Worm (Caenorhabditis elegans) whole organism, L4 larva: ENCODE results near the gene dre-1.

ENCODE experiments used
- F44E2.7 ChIP-seq: fragments of 200-800 bp; sonication (Bioruptor generic); IDR thresholded peaks from 2 replicates; pipeline ENCODE4 v2.1.2; 2022; ENCODE audit warnings: missing genetic modification characterization, missing compliant biosample characterization
- T20F7.1 ChIP-seq: fragments of 200-800 bp; sonication (Bioruptor generic); optimal IDR thresholded peaks from 2 replicates; lab custom pipeline; 2018; ENCODE audit warnings: mild to moderate bottlenecking, missing genetic modification characterization, missing compliant biosample characterization
- Y105C5A.15 ChIP-seq: fragments of 200-800 bp; sonication (Bioruptor generic); IDR thresholded peaks from 2 replicates; pipeline ENCODE4 v1.3.6; 2022; ENCODE audit warnings: missing genetic modification characterization, missing compliant biosample characterization
- Y5F2A.4 ChIP-seq: fragments of 200-800 bp; sonication (Bioruptor generic); optimal IDR thresholded peaks from 2 replicates; lab custom pipeline; 2018; ENCODE audit warnings: mild to moderate bottlenecking, missing genetic modification characterization, missing compliant biosample characterization
- Y75B8A.6 ChIP-seq: fragments of 200-800 bp; sonication (Bioruptor generic); IDR thresholded peaks from 2 replicates; pipeline ENCODE4 v1.3.6; 2022; ENCODE audit warnings: missing genetic modification reagents, missing genetic modification characterization, missing compliant biosample characterization
- ZK337.2 ChIP-seq: fragments of 200-800 bp; sonication (Bioruptor generic); IDR thresholded peaks from 2 replicates; pipeline ENCODE4 v1.3.6; 2022; ENCODE audit warnings: missing genetic modification reagents, missing genetic modification characterization, missing compliant biosample characterization
- ZK546.5 ChIP-seq, 2 experiments: sonication (generic microtip); optimal IDR thresholded peaks; 2 replicates each; lab custom pipeline; 2017; ENCODE audit warnings: missing biosample characterization in 2 of 2, missing genetic modification characterization in 2 of 2
- aha-1 ChIP-seq: fragments of 150-350 bp; peaks from one replicate; lab custom pipeline; 2014; ENCODE audit warnings: missing biosample characterization, missing genetic modification characterization
- ama-1 ChIP-seq: fragments of 150-350 bp; optimal IDR thresholded peaks from 2 replicates; lab custom pipeline; 2014; ENCODE audit warnings: inconsistent platforms, mixed read lengths
- ceh-28 ChIP-seq: fragments of 150-350 bp; optimal IDR thresholded peaks from 2 replicates; lab custom pipeline; 2014; ENCODE audit warnings: missing biosample characterization, missing genetic modification reagents, missing genetic modification characterization
- ceh-32 ChIP-seq: sonication (generic microtip); optimal IDR thresholded peaks from 2 replicates; lab custom pipeline; 2016; ENCODE audit warnings: mild to moderate bottlenecking, missing genetic modification characterization, missing compliant biosample characterization; ENCODE audit not compliant: poor library complexity
- ceh-82 ChIP-seq: sonication (generic microtip); optimal IDR thresholded peaks from 2 replicates; lab custom pipeline; 2017; ENCODE audit warnings: missing biosample characterization, missing genetic modification characterization
- ces-1 ChIP-seq: fragments of 150-350 bp; sonication (generic microtip); optimal IDR thresholded peaks from 4 replicates; lab custom pipeline; 2014; ENCODE audit warnings: missing biosample characterization, missing genetic modification reagents, missing genetic modification characterization
- daf-12 ChIP-seq: fragments of 150-350 bp; optimal IDR thresholded peaks from 2 replicates; lab custom pipeline; 2014; ENCODE audit warnings: missing biosample characterization, missing genetic modification reagents, missing genetic modification characterization
- daf-16 ChIP-seq, 3 experiments: sonication (generic microtip); optimal IDR thresholded peaks; 2 replicates each; lab custom pipeline; 2016 to 2017; ENCODE audit warnings: missing genetic modification characterization in 3 of 3, missing genetic modification reagents in 3 of 3, mild to moderate bottlenecking in 2 of 3, missing compliant biosample characterization in 2 of 3, missing biosample characterization in 1 of 3, moderate library complexity in 1 of 3
- daf-8 ChIP-seq: fragments of 200-800 bp; sonication (Bioruptor generic); IDR thresholded peaks from 2 replicates; pipeline ENCODE4 v1.3.6; 2022; ENCODE audit warnings: missing genetic modification characterization, missing compliant biosample characterization
- dmd-6 ChIP-seq: fragments of 200-800 bp; sonication (Bioruptor generic); IDR thresholded peaks from 2 replicates; pipeline ENCODE4 v1.3.6; 2022; ENCODE audit warnings: missing genetic modification reagents, missing genetic modification characterization, missing compliant biosample characterization
- dmd-8 ChIP-seq: fragments of 200-800 bp; sonication (Bioruptor generic); IDR thresholded peaks from 2 replicates; pipeline ENCODE4 v1.3.6; 2022; ENCODE audit warnings: missing genetic modification characterization, missing compliant biosample characterization
- dmd-9 ChIP-seq: fragments of 200-800 bp; sonication (Bioruptor generic); IDR thresholded peaks from 2 replicates; pipeline ENCODE4 v1.3.6; 2022; ENCODE audit warnings: missing genetic modification reagents, missing genetic modification characterization, missing compliant biosample characterization
- dve-1 ChIP-seq: sonication (generic microtip); optimal IDR thresholded peaks from 2 replicates; lab custom pipeline; 2017; ENCODE audit warnings: antibody characterized with exemption, mild to moderate bottlenecking, missing genetic modification characterization, missing compliant biosample characterization; ENCODE audit not compliant: insufficient read depth
- fos-1 ChIP-seq: fragments of 150-350 bp; optimal IDR thresholded peaks from 2 replicates; lab custom pipeline; 2014; ENCODE audit warnings: missing biosample characterization, missing genetic modification characterization
- gei-8 ChIP-seq: fragments of 200-800 bp; sonication (Bioruptor generic); optimal IDR thresholded peaks from 2 replicates; lab custom pipeline; 2018; ENCODE audit warnings: mild to moderate bottlenecking, missing genetic modification characterization, missing compliant biosample characterization
- hlh-11 ChIP-seq: fragments of 200-800 bp; sonication (Bioruptor generic); optimal IDR thresholded peaks from 2 replicates; lab custom pipeline; 2018; ENCODE audit warnings: mild to moderate bottlenecking, missing genetic modification characterization, missing compliant biosample characterization
- lim-7 ChIP-seq: fragments of 200-800 bp; sonication (Bioruptor generic); IDR thresholded peaks from 2 replicates; pipeline ENCODE4 v1.3.6; 2022; ENCODE audit warnings: missing genetic modification characterization, missing compliant biosample characterization
- lin-1 ChIP-seq: fragments of 200-800 bp; sonication (Bioruptor generic); IDR thresholded peaks from 2 replicates; pipeline ENCODE4 v1.3.6; 2022; ENCODE audit warnings: missing genetic modification reagents, missing genetic modification characterization, missing compliant biosample characterization
- lin-13 ChIP-seq: fragments of 150-350 bp; optimal IDR thresholded peaks from 2 replicates; lab custom pipeline; 2014; ENCODE audit warnings: missing biosample characterization, missing genetic modification reagents, missing genetic modification characterization
- lin-15B ChIP-seq: fragments of 150-350 bp; sonication (generic microtip); optimal IDR thresholded peaks from 3 replicates; lab custom pipeline; 2014; ENCODE audit warnings: missing biosample characterization, missing genetic modification characterization
- lin-39 ChIP-seq: fragments of 150-350 bp; optimal IDR thresholded peaks from 2 replicates; lab custom pipeline; 2014; ENCODE audit warnings: missing biosample characterization, missing genetic modification reagents, missing genetic modification characterization
- mdt-29 ChIP-seq: fragments of 200-800 bp; sonication (Bioruptor generic); IDR thresholded peaks from 2 replicates; pipeline ENCODE4 v1.3.6; 2022; ENCODE audit warnings: missing genetic modification reagents, missing genetic modification characterization, missing compliant biosample characterization
- mxl-3 ChIP-seq: fragments of 200-800 bp; sonication (Bioruptor generic); optimal IDR thresholded peaks from 2 replicates; lab custom pipeline; 2018; ENCODE audit warnings: mild to moderate bottlenecking, missing genetic modification characterization, missing compliant biosample characterization
- nhr-10 ChIP-seq: fragments of 150-350 bp; optimal IDR thresholded peaks from 2 replicates; lab custom pipeline; 2014; ENCODE audit warnings: missing biosample characterization, missing genetic modification characterization
- nhr-102 ChIP-seq: sonication (generic microtip); optimal IDR thresholded peaks from 2 replicates; lab custom pipeline; 2016; ENCODE audit warnings: mild to moderate bottlenecking, missing genetic modification characterization, moderate library complexity, missing compliant biosample characterization
- nhr-237 ChIP-seq: sonication (generic microtip); optimal IDR thresholded peaks from 2 replicates; lab custom pipeline; 2017; ENCODE audit warnings: missing biosample characterization, missing genetic modification characterization
- nhr-28 ChIP-seq: fragments of 150-350 bp; optimal IDR thresholded peaks from 2 replicates; lab custom pipeline; 2014; ENCODE audit warnings: missing biosample characterization, missing genetic modification characterization
- nhr-41 ChIP-seq: fragments of 200-800 bp; sonication (Bioruptor generic); IDR thresholded peaks from 2 replicates; pipeline ENCODE4 v1.3.6; 2022; ENCODE audit warnings: missing genetic modification reagents, missing genetic modification characterization, missing compliant biosample characterization
- nhr-77 ChIP-seq: fragments of 150-350 bp; optimal IDR thresholded peaks from 2 replicates; lab custom pipeline; 2014; ENCODE audit warnings: missing biosample characterization, missing genetic modification characterization
- pqm-1 ChIP-seq: sonication (generic microtip); optimal IDR thresholded peaks from 2 replicates; lab custom pipeline; 2017; ENCODE audit warnings: missing biosample characterization, missing genetic modification characterization
- saeg-2 ChIP-seq: fragments of 200-800 bp; sonication (Bioruptor generic); IDR thresholded peaks from 2 replicates; pipeline ENCODE4 v1.3.6; 2022; ENCODE audit warnings: missing genetic modification reagents, missing genetic modification characterization, missing compliant biosample characterization
- spr-3 ChIP-seq: fragments of 200-800 bp; sonication (Bioruptor generic); optimal IDR thresholded peaks from 2 replicates; lab custom pipeline; 2018; ENCODE audit warnings: mild to moderate bottlenecking, missing genetic modification characterization, missing compliant biosample characterization
- tra-1 ChIP-seq: fragments of 200-800 bp; sonication (Bioruptor generic); IDR thresholded peaks from 2 replicates; pipeline ENCODE4 v1.3.6; 2022; ENCODE audit warnings: missing genetic modification reagents, missing genetic modification characterization, missing compliant biosample characterization
- unc-130 ChIP-seq: sonication (generic microtip); optimal IDR thresholded peaks from 2 replicates; lab custom pipeline; 2016; ENCODE audit warnings: missing genetic modification reagents, missing genetic modification characterization, missing compliant biosample characterization
- unc-39 ChIP-seq: sonication (generic microtip); optimal IDR thresholded peaks from 2 replicates; lab custom pipeline; 2017; ENCODE audit warnings: missing biosample characterization, missing genetic modification characterization
- vab-7 ChIP-seq: fragments of 200-800 bp; sonication (Bioruptor generic); IDR thresholded peaks from 2 replicates; pipeline ENCODE4 v1.3.6; 2022; ENCODE audit warnings: missing genetic modification reagents, missing genetic modification characterization, missing compliant biosample characterization
- zfp-2 ChIP-seq: sonication (generic microtip); optimal IDR thresholded peaks from 2 replicates; lab custom pipeline; 2016; ENCODE audit warnings: mild to moderate bottlenecking, missing genetic modification characterization, missing compliant biosample characterization
- zfp-3 ChIP-seq: fragments of 200-800 bp; sonication (Bioruptor generic); conservative IDR thresholded peaks from 2 replicates; pipeline ENCODE4 v1.3.6; 2022; ENCODE audit warnings: missing genetic modification reagents, missing genetic modification characterization, missing compliant biosample characterization
- zip-2 ChIP-seq: fragments of 150-350 bp; optimal IDR thresholded peaks from 2 replicates; lab custom pipeline; 2014; ENCODE audit warnings: missing biosample characterization, missing genetic modification characterization
- ztf-11 ChIP-seq: fragments of 150-350 bp; optimal IDR thresholded peaks from 2 replicates; lab custom pipeline; 2014; ENCODE audit warnings: missing biosample characterization, missing genetic modification characterization
- ztf-7 ChIP-seq: fragments of 150-350 bp; optimal IDR thresholded peaks from 2 replicates; lab custom pipeline; 2014; ENCODE audit warnings: missing biosample characterization, missing genetic modification characterization

Gene dre-1

DNA sequence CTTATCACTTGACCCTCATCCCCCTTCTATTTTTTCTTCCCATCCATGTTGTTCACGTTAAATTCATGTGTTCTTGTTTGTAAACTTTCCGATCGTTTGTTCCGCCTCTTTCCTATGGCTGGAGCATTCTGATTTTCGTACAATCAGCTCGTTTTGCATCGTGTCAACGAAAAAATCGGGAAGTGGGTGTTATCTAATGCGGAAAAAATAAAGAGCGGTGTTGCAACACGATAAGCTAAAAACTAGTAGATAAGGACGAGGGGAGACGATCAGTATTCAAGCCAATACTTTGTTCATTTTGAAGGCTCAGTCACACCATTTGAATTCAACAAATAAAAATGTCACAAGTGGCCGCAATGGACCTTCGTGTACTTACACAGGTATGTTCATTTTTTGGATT is 21.5 kb downstream of the dre-1 start, which contains the start of gene acs-1:
Gene acs-1 (plus strand): TSS at position 233 of the 400 bp plus-strand sequence.
- TF ChIP-seq dve-1 (tag; lab: Kevin White, UChicago) (peak; percentile 63), mdt-29 (GFP tag; lab: Robert Waterston, UW) (no peak), nhr-28 (peak; percentile 71), dmd-6 (GFP tag; lab: Robert Waterston, UW) (peak; percentile 89), hlh-11 (tag; lab: Kevin White, UChicago) (peak; percentile 86), lin-15B (no peak), lin-39 (tag; lab: Kevin White, UChicago) (no peak), mxl-3 (GFP tag; lab: Kevin White, UChicago) (peak; percentile 52), ztf-7 (tag; lab: Kevin White, UChicago) (no peak), nhr-77 (tag; lab: Kevin White, UChicago) (peak; percentile 6), daf-16 (GFP tag; optimal IDR thresholded peaks at IDR 0.05; lab: Kevin White, UChicago) (no peak), daf-16 (tag; optimal IDR thresholded peaks at IDR 0.05; lab: Kevin White, UChicago) (peak; percentile 69), pqm-1 (tag; lab: Kevin White, UChicago) (peak; percentile 80), tra-1 (GFP tag; lab: Robert Waterston, UW) (peak; percentile 54; the same call in 1 of the 2 replicates), lin-13 (GFP tag; lab: Kevin White, UChicago) (no peak), lin-1 (GFP tag; lab: Robert Waterston, UW) (0 out of 2 replicates have a peak, but pooled peaks have one; percentile 28)

DNA sequence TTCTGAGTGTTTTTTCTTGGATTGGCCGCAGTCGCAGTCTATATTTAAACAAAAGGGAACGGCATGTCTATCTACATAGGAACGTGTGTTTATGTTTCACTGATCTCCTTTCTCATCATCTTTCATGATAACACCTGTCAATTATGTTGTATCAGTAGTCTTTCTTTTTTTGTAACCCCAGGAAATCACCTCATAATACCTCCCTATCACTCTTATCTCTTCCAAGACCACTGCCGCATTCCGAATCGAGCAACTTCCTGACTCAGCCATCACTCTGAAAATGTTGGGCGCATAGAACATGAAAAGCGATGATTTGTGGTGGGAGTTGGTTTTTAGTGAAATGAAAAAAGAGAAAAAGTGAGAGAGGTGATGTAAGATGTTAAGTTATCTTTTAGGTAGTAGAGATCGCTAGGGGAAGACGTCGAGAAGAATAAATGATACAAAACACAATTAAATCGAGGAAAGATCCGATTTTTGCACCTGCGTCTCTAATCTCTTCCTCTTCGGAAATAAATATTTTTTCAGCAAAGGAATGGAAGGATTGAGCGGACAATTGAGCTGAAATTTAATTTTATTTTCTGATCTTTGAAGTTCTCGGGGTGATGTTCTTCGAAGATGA is 23.3 kb downstream of the dre-1 start:
- TF ChIP-seq fos-1 (tag; lab: Kevin White, UChicago) (no peak), nhr-102 (tag; lab: Kevin White, UChicago) (no peak), ceh-32 (no peak), Y105C5A.15 (GFP tag; lab: Robert Waterston, UW) (no peak), dmd-8 (GFP tag; lab: Robert Waterston, UW) (0 out of 2 replicates have a peak, but pooled peaks have one; percentile 19), saeg-2 (GFP tag; lab: Robert Waterston, UW) (no peak), ceh-28 (tag; lab: Kevin White, UChicago) (no peak), ztf-11 (no peak), zip-2 (tag; lab: Kevin White, UChicago) (no peak), ces-1 (GFP tag; lab: Kevin White, UChicago) (no peak), ama-1 (lab: Kevin White, UChicago) (no peak), aha-1 (tag; lab: Kevin White, UChicago) (no peak), zfp-2 (tag; lab: Kevin White, UChicago) (no peak), lin-39 (tag; lab: Kevin White, UChicago) (no peak), nhr-237 (tag; lab: Kevin White, UChicago) (no peak), T20F7.1 (no peak), hlh-11 (tag; lab: Kevin White, UChicago) (peak; percentile 88), Y5F2A.4 (GFP tag; lab: Kevin White, UChicago) (no peak), daf-8 (GFP tag; lab: Robert Waterston, UW) (no peak), ZK337.2 (GFP tag; lab: Robert Waterston, UW) (no peak), ZK546.5 (tag; optimal IDR thresholded peaks at IDR 0.05; lab: Kevin White, UChicago) (no peak), daf-12 (no peak), pqm-1 (tag; lab: Kevin White, UChicago) (peak; percentile 46), ztf-7 (tag; lab: Kevin White, UChicago) (no peak), zfp-3 (GFP tag; lab: Robert Waterston, UW) (no peak), mdt-29 (GFP tag; lab: Robert Waterston, UW) (no peak), unc-39 (tag; lab: Kevin White, UChicago) (no peak), unc-130 (GFP tag; lab: Kevin White, UChicago) (no peak), lin-15B (no peak), lin-13 (GFP tag; lab: Kevin White, UChicago) (no peak), Y75B8A.6 (GFP tag; lab: Robert Waterston, UW) (no peak), vab-7 (GFP tag; lab: Robert Waterston, UW) (no peak), F44E2.7 (GFP tag; lab: Robert Waterston, UW) (no peak), ceh-82 (tag; lab: Kevin White, UChicago) (no peak), spr-3 (no peak), lim-7 (GFP tag; lab: Robert Waterston, UW) (no peak), nhr-10 (tag; lab: Kevin White, UChicago) (no peak), gei-8 (GFP tag; lab: Kevin White, UChicago) (no peak), nhr-41 (GFP tag; lab: Robert Waterston, UW) (peak; percentile 41; the same call in 1 of the 2 replicates), daf-16 (GFP tag; optimal IDR thresholded peaks at IDR 0.05; lab: Kevin White, UChicago) (no peak), daf-16 (tag; optimal IDR thresholded peaks at IDR 0.05; lab: Kevin White, UChicago) (peak; percentile 65), dmd-9 (GFP tag; lab: Robert Waterston, UW) (no peak)
